Worm (Caenorhabditis elegans): ENCODE results near the gene ints-7.

Gene ints-7

DNA sequence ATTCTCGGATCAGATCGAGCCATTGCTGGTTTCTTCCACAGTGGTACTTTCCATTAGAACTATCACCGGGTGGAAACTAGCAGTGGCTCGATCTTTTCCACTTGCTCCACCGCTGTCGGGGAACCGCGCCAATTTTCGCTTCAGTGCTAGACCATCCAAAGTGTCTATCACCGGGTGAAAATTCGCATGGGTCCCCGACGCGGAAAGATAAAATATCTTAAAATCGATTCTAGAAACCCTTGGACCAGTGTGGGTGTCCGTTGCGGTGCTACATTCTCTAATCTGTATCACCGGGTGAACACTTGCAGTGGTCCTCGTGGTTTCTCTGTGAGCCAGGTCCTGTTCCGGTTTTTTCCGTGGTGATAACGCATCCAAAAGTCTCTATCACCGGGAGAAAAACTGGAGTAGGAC is 45.0 kb upstream of the ints-7 start:
- TF ChIP-seq sea-1 (GFP tag; conservative IDR thresholded peaks at IDR 0.05) (peak; percentile 46; the same call in 1 of the 2 replicates), B0310.2 (tag; optimal IDR thresholded peaks at IDR 0.05) (peak; percentile 76), ceh-36 (tag; optimal IDR thresholded peaks at IDR 0.05) (peak; percentile 32), hmbx-1 (tag; optimal IDR thresholded peaks at IDR 0.05) (peak; percentile 66), F13C5.2 (tag; optimal IDR thresholded peaks at IDR 0.05) (no peak), scrt-1 (GFP tag; IDR thresholded peaks at IDR 0.05) (no peak), ama-1 (optimal IDR thresholded peaks at IDR 0.05) (peak; percentile 98), pes-1 (GFP tag; IDR thresholded peaks at IDR 0.05) (peak; percentile 71), flt-1 (GFP tag; IDR thresholded peaks at IDR 0.05) (peak; percentile 9; the same call in 1 of the 2 replicates), ets-7 (tag; optimal IDR thresholded peaks at IDR 0.05) (no peak), hmg-4 (GFP tag; optimal IDR thresholded peaks at IDR 0.05) (peak; percentile 69)

DNA sequence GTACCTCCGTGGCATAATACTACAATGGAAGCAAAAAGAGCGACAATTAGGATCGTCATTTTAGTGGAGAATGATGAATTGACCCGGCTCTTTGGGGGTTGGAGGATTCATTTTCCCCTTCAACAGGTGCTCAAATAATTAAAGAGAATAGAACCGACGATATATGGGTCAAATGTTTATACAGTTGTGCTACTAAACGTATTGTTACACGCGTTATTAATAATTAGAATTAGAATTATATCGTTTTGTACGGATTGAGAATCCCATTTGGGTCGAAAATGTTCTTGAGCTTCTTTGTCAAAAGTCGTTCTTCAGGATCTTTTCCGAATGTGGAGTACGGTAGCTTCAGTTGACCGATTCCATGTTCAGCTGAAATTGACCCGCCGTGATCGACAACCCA is 43.9 kb upstream of the ints-7 start, which contains the start of gene Y62F5A.9:
Gene Y62F5A.9 (minus strand): TSS at position 101 of the 400 bp plus-strand sequence.
- TF ChIP-seq tra-4 (tag; optimal IDR thresholded peaks at IDR 0.05): no peak

- TF ChIP-seq hnd-1 (tag; optimal IDR thresholded peaks at IDR 0.05): no peak
- no peak for TF ChIP-seq sea-1 (GFP tag; conservative IDR thresholded peaks at IDR 0.05)
- no peak for TF ChIP-seq ama-1 (optimal IDR thresholded peaks at IDR 0.05)
- no peak for TF ChIP-seq ets-7 (tag; optimal IDR thresholded peaks at IDR 0.05)
- TF ChIP-seq tra-4 (tag; optimal IDR thresholded peaks at IDR 0.05): no peak
- TF ChIP-seq ceh-36 (tag; optimal IDR thresholded peaks at IDR 0.05): no peak
- no peak for TF ChIP-seq ceh-13 (GFP tag; optimal IDR thresholded peaks at IDR 0.05)
- no peak for TF ChIP-seq aly-1 (tag; optimal IDR thresholded peaks at IDR 0.05)
- no peak for TF ChIP-seq tbx-11 (GFP tag; IDR thresholded peaks at IDR 0.05)
- no peak for TF ChIP-seq flt-1 (GFP tag; IDR thresholded peaks at IDR 0.05)
These were observed 40.3 kb upstream of the ints-7 start, which contains the start of gene gtf-2E2 for ce11 chrII:11542385-11542784. Gene gtf-2E2 (minus strand): TSS chrII:11542495.

ce11 chrII:11542958-11543357 is 39.7 kb upstream of the ints-7 start:
- TF ChIP-seq scrt-1 (GFP tag; IDR thresholded peaks at IDR 0.05) (0 out of 2 replicates have a peak, but pooled peaks have one; percentile 12), hmg-4 (GFP tag; optimal IDR thresholded peaks at IDR 0.05) (peak; percentile 38), B0310.2 (tag; optimal IDR thresholded peaks at IDR 0.05) (no peak), sea-1 (GFP tag; conservative IDR thresholded peaks at IDR 0.05) (no peak)

- TF ChIP-seq hnd-1 (tag; optimal IDR thresholded peaks at IDR 0.05) (no peak), ceh-13 (GFP tag; optimal IDR thresholded peaks at IDR 0.05) (no peak), flt-1 (GFP tag; IDR thresholded peaks at IDR 0.05) (no peak), scrt-1 (GFP tag; IDR thresholded peaks at IDR 0.05) (no peak), tra-4 (tag; optimal IDR thresholded peaks at IDR 0.05) (no peak), ama-1 (optimal IDR thresholded peaks at IDR 0.05) (no peak), F13C5.2 (tag; optimal IDR thresholded peaks at IDR 0.05) (no peak), tbx-11 (GFP tag; IDR thresholded peaks at IDR 0.05) (no peak), B0310.2 (tag; optimal IDR thresholded peaks at IDR 0.05) (no peak), aly-1 (tag; optimal IDR thresholded peaks at IDR 0.05) (no peak)
These were observed 37.9 kb upstream of the ints-7 start, which contains the start of gene F54D5.9 for ce11 chrII:11544714-11545113. Gene F54D5.9 (minus strand): TSS chrII:11544828.

DNA sequence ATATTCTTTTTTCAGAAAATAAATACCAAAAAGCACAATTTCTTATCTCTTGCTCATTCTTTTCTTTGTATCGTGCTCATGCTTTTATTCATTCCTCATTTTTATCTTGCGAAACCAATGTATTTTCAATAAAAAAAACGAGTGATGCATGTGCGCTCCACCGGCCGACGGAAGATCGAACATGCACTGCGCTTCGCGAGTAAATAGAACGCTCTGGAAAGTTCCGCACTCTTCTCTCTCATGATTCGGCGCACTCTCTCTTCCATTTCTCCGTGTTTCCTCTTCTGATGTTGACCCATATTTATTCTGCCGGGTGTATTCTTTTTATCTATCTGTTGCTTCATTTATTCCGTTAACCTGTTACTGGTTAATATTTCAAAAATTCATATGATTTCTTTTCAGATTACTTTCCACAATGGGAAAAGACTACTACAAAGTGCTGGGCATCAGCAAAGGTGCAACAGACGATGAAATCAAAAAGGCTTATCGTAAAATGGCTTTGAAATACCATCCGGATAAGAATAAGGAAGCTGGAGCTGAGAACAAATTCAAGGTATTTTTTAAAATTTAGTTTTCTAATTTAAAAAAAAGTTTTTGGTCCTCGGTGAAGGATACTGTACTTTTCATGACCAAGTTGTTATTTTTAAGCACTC is 37.2 kb upstream of the ints-7 start, which contains the start of gene dnj-13:
Gene dnj-13 (plus strand): TSS at position 403 of the 653 bp plus-strand sequence.
- TF ChIP-seq ceh-36 (tag; optimal IDR thresholded peaks at IDR 0.05) (no peak), B0310.2 (tag; optimal IDR thresholded peaks at IDR 0.05) (peak; percentile 7), F13C5.2 (tag; optimal IDR thresholded peaks at IDR 0.05) (peak; percentile 81), pes-1 (GFP tag; IDR thresholded peaks at IDR 0.05) (peak; percentile 70; the same call in 1 of the 2 replicates), hmg-4 (GFP tag; optimal IDR thresholded peaks at IDR 0.05) (peak; percentile 68), ceh-13 (GFP tag; optimal IDR thresholded peaks at IDR 0.05) (no peak), tbx-11 (GFP tag; IDR thresholded peaks at IDR 0.05) (no peak), aly-1 (tag; optimal IDR thresholded peaks at IDR 0.05) (no peak), ets-7 (tag; optimal IDR thresholded peaks at IDR 0.05) (no peak), scrt-1 (GFP tag; IDR thresholded peaks at IDR 0.05) (no peak), hmbx-1 (tag; optimal IDR thresholded peaks at IDR 0.05) (peak; percentile 3), hnd-1 (tag; optimal IDR thresholded peaks at IDR 0.05) (no peak), ama-1 (optimal IDR thresholded peaks at IDR 0.05) (peak; percentile 56), flt-1 (GFP tag; IDR thresholded peaks at IDR 0.05) (peak; percentile 47; the same call in 1 of the 2 replicates), tra-4 (tag; optimal IDR thresholded peaks at IDR 0.05) (peak; percentile 23), tbx-37 (GFP tag; conservative IDR thresholded peaks at IDR 0.05) (peak; percentile 39; the same call in 1 of the 2 replicates), sea-1 (GFP tag; conservative IDR thresholded peaks at IDR 0.05) (no peak)

- no peak for TF ChIP-seq scrt-1 (GFP tag; IDR thresholded peaks at IDR 0.05)
- no peak for TF ChIP-seq ets-7 (tag; optimal IDR thresholded peaks at IDR 0.05)
- TF ChIP-seq ceh-36 (tag; optimal IDR thresholded peaks at IDR 0.05): no peak
- no peak for TF ChIP-seq pes-1 (GFP tag; IDR thresholded peaks at IDR 0.05)
These were observed 36.7 kb upstream of the ints-7 start for ce11 chrII:11545952-11546325.

ce11 chrII:11547254-11547687 is 35.4 kb upstream of the ints-7 start, which contains the start of gene F54D5.7:
Gene F54D5.7 (plus strand): TSS chrII:11547517.
- TF ChIP-seq sea-1 (GFP tag; conservative IDR thresholded peaks at IDR 0.05) (0 out of 2 replicates have a peak, but pooled peaks have one; percentile 66), tbx-11 (GFP tag; IDR thresholded peaks at IDR 0.05) (no peak), ama-1 (optimal IDR thresholded peaks at IDR 0.05) (peak; percentile 77), ets-7 (tag; optimal IDR thresholded peaks at IDR 0.05) (no peak), hmbx-1 (tag; optimal IDR thresholded peaks at IDR 0.05) (peak; percentile 22)

Data from whole organism, early embryonic.